Worm (Caenorhabditis elegans) whole organism, late embryonic: ENCODE measurements around the gene T04C12.11.

Experiments
- ceh-45 ChIP-seq: fragments of 200-800 bp; sonication (Bioruptor generic); IDR thresholded peaks from 2 replicates; pipeline ENCODE4 v1.3.6; 2022; ENCODE audit warnings: missing genetic modification reagents, missing genetic modification characterization, missing compliant biosample characterization
- lin-11 ChIP-seq: fragments of 200-800 bp; sonication (Bioruptor generic); optimal IDR thresholded peaks from 2 replicates; lab custom pipeline; 2018; ENCODE audit warnings: mild to moderate bottlenecking, missing genetic modification characterization, missing compliant biosample characterization

- TF ChIP-seq ceh-45 (GFP tag; lab: Robert Waterston, UW) (no peak), lin-11 (no peak)
Observed at ce11 chrV:11048678-11049077, 11.4 kb downstream of the T04C12.11 start, which contains the start of gene srh-74.
